Worm (Caenorhabditis elegans): ENCODE results near the gene C13G3.1.

ce11 chrV:11012419-11012818 is at the start of gene C13G3.1:
- no peak for TF ChIP-seq him-1 (tag; optimal IDR thresholded peaks at IDR 0.05)
- no peak for TF ChIP-seq W03F9.2 (tag; optimal IDR thresholded peaks at IDR 0.05)
